Fruit fly (Drosophila melanogaster): ENCODE results near the gene CG32536.

- no peak for TF ChIP-seq CG2202 (tag; optimal IDR thresholded peaks at IDR 0.05)
- no peak for TF ChIP-seq B-H2 (GFP tag; optimal IDR thresholded peaks at IDR 0.05)
These were observed 33.0 kb upstream of the CG32536 start for dm6 chrX:19309648-19310047.

Data from whole organism, embryonic.